Fruit fly (Drosophila melanogaster) whole organism, pupa: Measurements from ENCODE around the gene CG13760.

ENCODE experiments used
- CG32121 ChIP-seq: fragments of 200-800 bp; sonication (Bioruptor generic); IDR thresholded peaks from 2 replicates; pipeline ENCODE4 v1.3.6; 2022; ENCODE audit warnings: missing biosample characterization, missing genetic modification characterization
- gl ChIP-seq: fragments of 200-800 bp; sonication (Bioruptor generic); optimal IDR thresholded peaks from 2 replicates; lab custom pipeline; 2018; ENCODE audit warnings: missing biosample characterization, mild to moderate bottlenecking, missing genetic modification characterization

dm6 chrX:2538387-2538786 lies 47.1 kb downstream of the CG13760 start:
- TF ChIP-seq gl (tag; lab: Kevin White, UChicago) (no peak), CG32121 (GFP tag; lab: Robert Waterston, UW) (no peak)
